Worm (Caenorhabditis elegans): Measurements from ENCODE around the gene Y6D1A.2.

- TF ChIP-seq nhr-11 (tag; optimal IDR thresholded peaks at IDR 0.05) (no peak), madf-2 (tag; optimal IDR thresholded peaks at IDR 0.05) (no peak), ceh-19 (GFP tag; optimal IDR thresholded peaks at IDR 0.05) (no peak), tbx-2 (tag; optimal IDR thresholded peaks at IDR 0.05) (no peak), hlh-15 (tag; optimal IDR thresholded peaks at IDR 0.05) (no peak), lin-11 (tag; optimal IDR thresholded peaks at IDR 0.05) (no peak), che-1 (tag; optimal IDR thresholded peaks at IDR 0.05) (no peak), ets-4 (tag; optimal IDR thresholded peaks at IDR 0.05) (no peak), ama-1 (optimal IDR thresholded peaks at IDR 0.05) (no peak), ceh-48 (tag; optimal IDR thresholded peaks at IDR 0.05) (no peak), C38D4.7 (GFP tag; optimal IDR thresholded peaks at IDR 0.05) (no peak)
Measured at ce11 chrII:11844984-11845383, 25.3 kb upstream of the Y6D1A.2 start.

Measured in whole organism, late embryonic.